Worm (Caenorhabditis elegans) whole organism, midembryonic: Measurements from ENCODE around the gene srw-62.

ENCODE experiments used
- T22C8.4 ChIP-seq: fragments of 200-800 bp; sonication (Bioruptor generic); IDR thresholded peaks from 2 replicates; pipeline ENCODE4 v1.3.6; 2022; ENCODE audit warnings: missing genetic modification characterization, missing compliant biosample characterization
- cog-1 ChIP-seq: sonication (generic microtip); optimal IDR thresholded peaks from 2 replicates; lab custom pipeline; 2016; ENCODE audit warnings: missing genetic modification characterization, missing compliant biosample characterization
- flt-1 ChIP-seq: fragments of 200-800 bp; sonication (Bioruptor generic); IDR thresholded peaks from 2 replicates; pipeline ENCODE4 v1.3.6; 2022; ENCODE audit warnings: missing genetic modification characterization, missing compliant biosample characterization
- klf-2 ChIP-seq: fragments of 200-800 bp; sonication (Bioruptor generic); conservative IDR thresholded peaks from 2 replicates; pipeline ENCODE4 v1.3.6; 2022; ENCODE audit warnings: missing genetic modification reagents, missing genetic modification characterization, missing compliant biosample characterization
- med-1 ChIP-seq: sonication (generic microtip); optimal IDR thresholded peaks from 2 replicates; lab custom pipeline; 2017; ENCODE audit warnings: missing genetic modification characterization, mild to moderate bottlenecking, missing compliant biosample characterization, antibody characterized with exemption, missing genetic modification reagents; ENCODE audit not compliant: insufficient read depth
- ref-1 ChIP-seq: fragments of 200-800 bp; sonication (Bioruptor generic); conservative IDR thresholded peaks from 2 replicates; pipeline ENCODE4 v1.3.6; 2022; ENCODE audit warnings: missing genetic modification reagents, missing genetic modification characterization, missing compliant biosample characterization
- tab-1 ChIP-seq: fragments of 200-800 bp; sonication (Bioruptor generic); IDR thresholded peaks from 2 replicates; pipeline ENCODE4 v1.3.6; 2022; ENCODE audit warnings: missing genetic modification characterization, missing compliant biosample characterization
- ztf-23 ChIP-seq: fragments of 200-800 bp; sonication (Bioruptor generic); IDR thresholded peaks from 2 replicates; pipeline ENCODE4 v1.3.6; 2022; ENCODE audit warnings: missing genetic modification reagents, missing genetic modification characterization, missing compliant biosample characterization
- ztf-29 ChIP-seq: fragments of 200-800 bp; sonication (Bioruptor generic); IDR thresholded peaks from 2 replicates; pipeline ENCODE4 v1.3.6; 2022; ENCODE audit warnings: missing genetic modification reagents, missing genetic modification characterization, missing compliant biosample characterization

The srw-62 gene

DNA sequence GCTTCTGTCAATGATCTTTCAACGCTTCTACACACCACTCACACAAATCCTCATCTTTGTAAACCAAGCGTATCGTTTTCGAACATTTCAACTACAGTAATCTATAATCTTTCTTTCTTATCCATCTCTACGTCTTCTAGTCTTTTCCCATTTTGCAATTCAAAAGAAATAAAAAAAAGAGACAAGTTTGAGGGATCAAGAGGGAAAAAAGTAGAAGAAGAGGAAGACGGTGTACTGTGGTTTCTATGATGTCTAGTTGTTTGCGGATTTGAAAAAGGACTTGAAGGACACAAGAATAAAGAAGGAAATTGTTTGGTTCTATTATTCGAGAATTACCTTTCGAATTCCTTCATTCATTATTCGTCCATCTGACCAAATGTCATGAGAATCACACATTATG is 32.7 kb upstream of the srw-62 start:
- TF ChIP-seq tab-1 (GFP tag; lab: Robert Waterston, UW) (no peak), klf-2 (GFP tag; lab: Robert Waterston, UW) (no peak), ref-1 (GFP tag; lab: Robert Waterston, UW) (no peak), ztf-29 (GFP tag; lab: Robert Waterston, UW) (no peak), T22C8.4 (GFP tag; lab: Robert Waterston, UW) (no peak), med-1 (GFP tag; lab: Kevin White, UChicago) (no peak), flt-1 (GFP tag; lab: Robert Waterston, UW) (no peak), cog-1 (tag; lab: Kevin White, UChicago) (no peak), ztf-23 (no peak)

DNA sequence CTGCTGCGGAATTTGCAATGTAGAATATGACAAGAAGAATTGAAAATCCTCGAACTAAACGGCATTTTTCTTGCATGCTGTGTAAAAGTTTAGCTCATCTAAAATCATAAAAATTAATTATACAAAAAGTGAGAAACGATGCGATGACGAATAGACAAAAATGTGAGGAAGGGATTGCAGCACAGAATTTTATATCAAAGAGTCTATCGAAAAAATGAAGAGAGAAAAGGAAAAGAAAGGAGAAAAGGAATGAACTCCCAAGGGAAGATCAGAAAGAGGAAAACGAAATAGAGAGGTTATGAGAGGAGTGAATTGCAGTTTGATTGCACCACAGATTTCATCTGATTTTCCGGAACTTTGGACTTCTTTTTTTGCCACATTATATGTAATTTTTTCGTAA is 31.0 kb upstream of the srw-62 start, which contains the start of gene glr-4:
Gene glr-4 (minus strand): TSS at position 101 of the 400 bp plus-strand sequence.
- TF ChIP-seq ztf-29 (GFP tag; lab: Robert Waterston, UW) (no peak), ztf-23 (no peak), klf-2 (GFP tag; lab: Robert Waterston, UW) (no peak), flt-1 (GFP tag; lab: Robert Waterston, UW) (no peak), T22C8.4 (GFP tag; lab: Robert Waterston, UW) (no peak), ref-1 (GFP tag; lab: Robert Waterston, UW) (no peak), cog-1 (tag; lab: Kevin White, UChicago) (no peak), tab-1 (GFP tag; lab: Robert Waterston, UW) (no peak), med-1 (GFP tag; lab: Kevin White, UChicago) (no peak)

DNA sequence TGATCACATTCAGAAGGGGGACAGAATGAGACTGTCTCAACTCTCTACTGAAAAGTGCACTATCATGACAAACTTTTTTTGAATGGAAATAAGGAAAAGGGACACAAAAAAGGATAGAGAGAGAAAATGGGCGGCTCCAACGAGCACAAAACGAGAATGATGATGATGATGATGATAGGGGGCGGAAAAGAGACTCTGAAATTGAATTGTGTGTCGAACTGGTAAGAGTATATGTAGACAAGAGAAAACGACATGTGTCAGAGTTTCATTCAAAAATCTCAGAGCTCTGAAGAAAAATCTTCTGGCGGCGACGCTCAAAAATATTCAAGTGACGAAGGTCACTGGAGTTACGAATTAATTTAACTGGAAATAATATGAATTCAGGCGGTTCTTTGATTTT is 29.9 kb upstream of the srw-62 start:
- TF ChIP-seq med-1 (GFP tag; lab: Kevin White, UChicago) = no peak
- TF ChIP-seq cog-1 (tag; lab: Kevin White, UChicago) = no peak
- TF ChIP-seq tab-1 (GFP tag; lab: Robert Waterston, UW) = no peak
- TF ChIP-seq klf-2 (GFP tag; lab: Robert Waterston, UW) = no peak
- no peak for TF ChIP-seq ztf-29 (GFP tag; lab: Robert Waterston, UW)
- no peak for TF ChIP-seq flt-1 (GFP tag; lab: Robert Waterston, UW)
- TF ChIP-seq ref-1 (GFP tag; lab: Robert Waterston, UW) = no peak
- no peak for TF ChIP-seq T22C8.4 (GFP tag; lab: Robert Waterston, UW)
- TF ChIP-seq ztf-23 = no peak

DNA sequence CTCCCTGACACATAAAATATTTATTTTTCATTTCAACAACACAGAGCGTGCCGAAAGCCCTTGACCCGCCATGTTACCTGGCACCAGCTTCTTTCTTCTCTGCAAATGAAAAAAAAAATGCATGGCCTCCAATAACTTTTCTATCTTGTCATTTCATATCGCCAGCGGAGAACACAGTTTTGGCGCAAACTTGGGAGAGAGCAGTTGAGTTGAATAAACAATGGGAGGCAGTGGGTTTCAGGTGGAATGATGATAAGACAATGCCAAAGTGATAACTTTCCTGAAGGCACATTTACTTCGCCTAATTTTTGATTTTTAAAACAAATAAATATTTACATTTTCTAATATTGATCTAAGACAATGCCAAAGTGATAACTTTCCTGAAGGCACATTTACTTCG is 24.0 kb upstream of the srw-62 start:
- TF ChIP-seq flt-1 (GFP tag; lab: Robert Waterston, UW) = no peak

DNA sequence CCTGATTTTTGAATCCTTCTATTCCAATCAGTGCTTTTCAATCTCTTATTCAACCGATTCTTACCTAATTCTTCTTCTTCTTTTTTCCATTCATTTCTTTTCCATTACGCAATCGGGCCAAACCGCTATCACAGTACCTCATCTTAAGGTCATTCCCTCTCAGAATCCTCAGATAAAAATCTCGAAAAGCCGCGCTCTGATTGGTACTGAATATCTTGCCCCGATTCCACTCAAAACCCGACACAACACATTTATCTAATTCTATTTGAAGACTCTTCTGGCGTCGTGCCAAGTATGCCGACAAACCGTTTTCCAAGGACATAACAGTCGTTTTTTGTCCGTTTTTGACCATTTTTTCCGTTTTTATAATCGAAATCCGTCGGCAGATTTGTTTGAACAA is 23.3 kb upstream of the srw-62 start:
- no peak for TF ChIP-seq med-1 (GFP tag; lab: Kevin White, UChicago)
- no peak for TF ChIP-seq cog-1 (tag; lab: Kevin White, UChicago)
- no peak for TF ChIP-seq ztf-29 (GFP tag; lab: Robert Waterston, UW)
- no peak for TF ChIP-seq ztf-23
- no peak for TF ChIP-seq flt-1 (GFP tag; lab: Robert Waterston, UW)
- TF ChIP-seq klf-2 (GFP tag; lab: Robert Waterston, UW) = no peak
- no peak for TF ChIP-seq tab-1 (GFP tag; lab: Robert Waterston, UW)
- TF ChIP-seq T22C8.4 (GFP tag; lab: Robert Waterston, UW) = no peak
- TF ChIP-seq ref-1 (GFP tag; lab: Robert Waterston, UW) = no peak

DNA sequence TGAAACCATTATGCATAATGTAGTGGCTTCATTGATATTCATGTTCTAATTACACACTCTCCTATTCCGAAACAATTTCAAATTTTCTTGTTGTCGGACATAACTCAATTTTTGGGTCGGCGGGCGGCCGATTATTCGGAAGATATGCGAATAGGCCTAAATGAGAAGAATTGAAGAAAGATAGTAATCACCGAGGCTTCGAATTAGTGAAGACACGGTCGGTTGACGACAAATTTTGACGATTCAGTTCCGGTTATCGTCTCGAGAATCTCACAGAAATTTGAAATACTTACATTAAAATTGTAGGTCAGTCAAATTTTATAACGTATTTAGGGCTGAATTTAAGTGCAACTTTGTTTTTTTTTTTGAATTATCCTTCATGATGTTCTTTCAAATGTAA is 22.0 kb upstream of the srw-62 start:
- TF ChIP-seq med-1 (GFP tag; lab: Kevin White, UChicago) (no peak), ztf-23 (no peak), cog-1 (tag; lab: Kevin White, UChicago) (no peak), flt-1 (GFP tag; lab: Robert Waterston, UW) (no peak), ref-1 (GFP tag; lab: Robert Waterston, UW) (no peak), klf-2 (GFP tag; lab: Robert Waterston, UW) (no peak), T22C8.4 (GFP tag; lab: Robert Waterston, UW) (no peak), tab-1 (GFP tag; lab: Robert Waterston, UW) (no peak), ztf-29 (GFP tag; lab: Robert Waterston, UW) (no peak)

DNA sequence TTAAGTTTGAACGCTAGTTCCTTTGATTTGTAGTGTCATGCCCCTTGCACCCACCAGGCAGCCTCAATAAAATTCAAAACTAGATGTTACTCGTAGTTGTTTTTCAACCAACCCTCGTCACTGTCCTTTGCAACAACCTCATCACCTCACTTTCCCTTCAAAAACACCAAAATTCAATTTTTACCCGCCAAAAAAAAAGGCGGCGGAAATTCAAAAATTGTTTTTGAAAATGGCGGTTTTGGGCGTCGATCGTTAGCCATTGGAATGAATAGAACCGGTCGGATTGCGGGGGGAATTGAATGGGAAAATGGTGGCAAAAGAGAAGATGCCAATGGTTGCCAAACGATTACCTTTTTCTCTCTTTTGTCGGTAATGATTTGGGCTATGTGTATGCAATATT is 19.2 kb upstream of the srw-62 start:
- TF ChIP-seq ztf-23 (no peak), T22C8.4 (GFP tag; lab: Robert Waterston, UW) (no peak), klf-2 (GFP tag; lab: Robert Waterston, UW) (no peak), cog-1 (tag; lab: Kevin White, UChicago) (no peak), ref-1 (GFP tag; lab: Robert Waterston, UW) (no peak), flt-1 (GFP tag; lab: Robert Waterston, UW) (no peak), med-1 (GFP tag; lab: Kevin White, UChicago) (no peak), ztf-29 (GFP tag; lab: Robert Waterston, UW) (no peak), tab-1 (GFP tag; lab: Robert Waterston, UW) (no peak)

DNA sequence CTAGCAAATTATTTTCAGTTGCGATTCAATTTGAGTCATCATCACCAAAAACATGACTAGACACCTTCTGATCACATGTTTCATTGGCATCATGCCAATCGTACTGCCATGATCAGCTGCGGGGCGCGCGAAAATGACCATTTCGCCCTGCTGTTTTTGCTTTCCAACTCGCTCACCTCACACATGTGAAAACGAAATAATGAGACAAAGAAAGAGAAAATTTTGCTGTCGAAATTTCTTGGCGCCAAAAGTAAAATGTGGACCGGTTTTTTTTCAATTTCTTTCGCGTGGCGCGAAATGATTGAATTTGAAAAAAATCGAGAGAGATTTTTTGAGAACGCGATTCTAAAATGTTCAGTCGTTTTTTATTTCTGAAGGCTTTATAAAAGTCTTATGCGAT is 18.3 kb upstream of the srw-62 start:
- TF ChIP-seq ref-1 (GFP tag; lab: Robert Waterston, UW) = no peak

DNA sequence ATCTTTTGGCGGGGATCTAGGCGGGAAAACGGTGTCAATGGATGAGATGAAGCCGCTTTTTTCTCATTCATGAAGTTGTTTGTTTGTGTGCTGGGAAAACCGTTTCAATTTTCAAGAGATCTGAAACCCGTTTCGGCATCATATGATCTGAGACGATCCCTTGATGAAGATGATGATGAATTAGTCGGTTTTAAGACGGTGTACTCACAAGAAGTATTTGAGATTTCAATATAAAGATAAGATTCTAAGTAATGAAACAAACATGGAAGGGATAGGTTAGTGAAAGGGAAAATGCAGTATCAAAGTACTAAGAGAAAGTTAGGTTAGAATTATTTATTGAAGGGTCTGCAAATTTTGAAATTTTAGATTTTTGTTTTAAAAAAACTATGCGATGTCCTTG is 17.1 kb upstream of the srw-62 start:
- TF ChIP-seq ztf-23 (no peak), tab-1 (GFP tag; lab: Robert Waterston, UW) (no peak), T22C8.4 (GFP tag; lab: Robert Waterston, UW) (no peak), med-1 (GFP tag; lab: Kevin White, UChicago) (no peak), ztf-29 (GFP tag; lab: Robert Waterston, UW) (no peak), klf-2 (GFP tag; lab: Robert Waterston, UW) (no peak), ref-1 (GFP tag; lab: Robert Waterston, UW) (no peak), flt-1 (GFP tag; lab: Robert Waterston, UW) (no peak), cog-1 (tag; lab: Kevin White, UChicago) (no peak)

DNA sequence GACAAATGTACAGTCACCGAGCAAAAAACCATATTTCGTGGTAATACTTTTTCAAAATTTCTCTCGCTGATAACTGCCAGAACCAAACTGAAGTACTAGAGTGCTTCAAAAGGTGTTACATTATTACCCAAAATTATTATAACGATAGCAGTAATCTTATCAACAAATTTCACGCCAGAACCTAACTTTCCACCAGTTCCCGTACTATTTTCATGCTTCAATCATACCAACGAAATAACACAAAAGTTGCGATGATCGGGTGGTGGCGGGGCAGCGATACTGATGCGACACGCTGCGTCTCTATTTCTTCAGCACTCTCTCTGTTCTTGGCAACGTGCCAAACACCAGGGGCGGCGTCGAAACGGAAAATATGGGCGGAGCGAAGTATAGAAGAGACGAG is 16.3 kb upstream of the srw-62 start:
- TF ChIP-seq ztf-23 (no peak), cog-1 (tag; lab: Kevin White, UChicago) (no peak), ref-1 (GFP tag; lab: Robert Waterston, UW) (no peak), klf-2 (GFP tag; lab: Robert Waterston, UW) (no peak), med-1 (GFP tag; lab: Kevin White, UChicago) (no peak), ztf-29 (GFP tag; lab: Robert Waterston, UW) (no peak), tab-1 (GFP tag; lab: Robert Waterston, UW) (no peak), T22C8.4 (GFP tag; lab: Robert Waterston, UW) (no peak), flt-1 (GFP tag; lab: Robert Waterston, UW) (no peak)
